Worm (Caenorhabditis elegans) whole organism, mixed stage, embryonic: Measurements from ENCODE around the gene hpo-39.

ENCODE experiments used
- lsy-2 ChIP-seq: fragments of 150-350 bp; optimal IDR thresholded peaks from 2 replicates; lab custom pipeline; 2014; ENCODE audit warnings: missing biosample characterization, missing genetic modification characterization
- nhr-12 ChIP-seq: fragments of 150-350 bp; optimal IDR thresholded peaks from 2 replicates; lab custom pipeline; 2014; ENCODE audit warnings: missing biosample characterization, missing genetic modification characterization
- unc-39 ChIP-seq: fragments of 150-350 bp; optimal IDR thresholded peaks from 2 replicates; lab custom pipeline; 2014; ENCODE audit warnings: missing biosample characterization, missing genetic modification characterization
- ztf-11 ChIP-seq: fragments of 150-350 bp; optimal IDR thresholded peaks from 2 replicates; lab custom pipeline; 2014; ENCODE audit warnings: missing biosample characterization, missing genetic modification characterization

DNA sequence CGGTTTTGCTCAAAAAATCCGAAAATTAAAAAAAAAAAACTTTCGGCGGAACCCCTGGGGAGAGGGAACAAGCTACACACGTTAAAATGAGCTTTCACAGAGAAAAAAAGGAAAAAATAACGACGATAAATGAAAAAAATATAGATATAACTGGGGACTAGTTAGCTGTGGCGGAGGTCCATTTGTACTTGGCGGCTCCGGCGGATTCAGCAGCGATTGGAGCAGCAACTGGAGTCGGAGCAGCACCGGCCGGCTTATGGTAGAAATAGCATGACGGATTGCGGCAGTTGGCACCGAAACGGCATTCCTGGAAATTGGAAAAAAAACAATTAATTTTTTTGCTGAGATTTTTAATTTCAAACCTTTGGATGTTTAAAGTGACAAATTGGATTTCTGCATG lies 11.2 kb downstream of the hpo-39 start:
- no peak for TF ChIP-seq unc-39
- no peak for TF ChIP-seq ztf-11 (tag; lab: Kevin White, UChicago)
- no peak for TF ChIP-seq nhr-12 (tag; lab: Kevin White, UChicago)
- TF ChIP-seq lsy-2 (tag; lab: Kevin White, UChicago): no peak
